Fruit fly (Drosophila melanogaster) whole organism, embryonic: ENCODE data around the gene Mtch.

Experiments used
- Blimp-1 ChIP-seq: fragments of 200-800 bp; sonication (Bioruptor generic); optimal IDR thresholded peaks from 3 replicates; lab custom pipeline; 2018; ENCODE audit warnings: missing biosample characterization, missing genetic modification characterization, mild to moderate bottlenecking, moderate library complexity, missing genetic modification reagents
- CG10274 ChIP-seq: fragments of 200-800 bp; sonication (Bioruptor generic); optimal IDR thresholded peaks from 3 replicates; lab custom pipeline; 2017; ENCODE audit warnings: missing biosample characterization, mild to moderate bottlenecking, missing genetic modification characterization
- CG10462 ChIP-seq: fragments of 200-800 bp; sonication (Bioruptor generic); optimal IDR thresholded peaks from 2 replicates; lab custom pipeline; 2016; ENCODE audit warnings: missing biosample characterization, missing genetic modification characterization
- CG10979 ChIP-seq: fragments of 200-800 bp; sonication (Bioruptor generic); optimal IDR thresholded peaks from 2 replicates; lab custom pipeline; 2018; ENCODE audit warnings: missing biosample characterization, mild to moderate bottlenecking, missing genetic modification characterization, moderate library complexity
- CG11504 ChIP-seq: fragments of 200-800 bp; sonication (Bioruptor generic); optimal IDR thresholded peaks from 3 replicates; lab custom pipeline; 2019; ENCODE audit warnings: missing biosample characterization, mild to moderate bottlenecking, missing genetic modification characterization, moderate library complexity
- CG12071 ChIP-seq: fragments of 200-800 bp; sonication (Bioruptor generic); optimal IDR thresholded peaks from 3 replicates; lab custom pipeline; 2018; ENCODE audit warnings: missing biosample characterization, mild to moderate bottlenecking, missing genetic modification characterization
- CG13296 ChIP-seq: fragments of 200-800 bp; sonication (Bioruptor generic); optimal IDR thresholded peaks from 3 replicates; lab custom pipeline; 2018; ENCODE audit warnings: missing biosample characterization, mild to moderate bottlenecking, missing genetic modification characterization
- CG15514 ChIP-seq: fragments of 200-800 bp; sonication (Bioruptor generic); optimal IDR thresholded peaks from 3 replicates; lab custom pipeline; 2017; ENCODE audit warnings: missing biosample characterization, missing genetic modification characterization, mild to moderate bottlenecking, moderate library complexity, missing genetic modification reagents
- CG1647 ChIP-seq: fragments of 200-800 bp; sonication (Bioruptor generic); optimal IDR thresholded peaks from 3 replicates; lab custom pipeline; 2016; ENCODE audit warnings: missing biosample characterization, missing genetic modification characterization
- CG18262 ChIP-seq: fragments of 200-800 bp; optimal IDR thresholded peaks from 3 replicates; lab custom pipeline; 2019; ENCODE audit warnings: missing biosample characterization, mild to moderate bottlenecking, missing genetic modification characterization, moderate library complexity
- CG2889 ChIP-seq: fragments of 200-800 bp; sonication (Bioruptor generic); IDR thresholded peaks from 3 replicates; pipeline ENCODE4 v1.3.6; 2022; ENCODE audit warnings: missing biosample characterization, missing genetic modification characterization
- CG3065 ChIP-seq: fragments of 200-800 bp; sonication (Bioruptor generic); optimal IDR thresholded peaks from 2 replicates; lab custom pipeline; 2016; ENCODE audit warnings: missing biosample characterization, missing genetic modification characterization
- CG33213 ChIP-seq: fragments of 200-800 bp; sonication (Bioruptor generic); optimal IDR thresholded peaks from 3 replicates; lab custom pipeline; 2016; ENCODE audit warnings: missing biosample characterization, missing genetic modification characterization
- CG34376 ChIP-seq: fragments of 200-800 bp; sonication (Bioruptor generic); optimal IDR thresholded peaks from 2 replicates; lab custom pipeline; 2018; ENCODE audit warnings: missing biosample characterization, mild to moderate bottlenecking, missing genetic modification characterization
- CG3995 ChIP-seq: fragments of 200-800 bp; sonication (Bioruptor generic); optimal IDR thresholded peaks from 3 replicates; lab custom pipeline; 2016; ENCODE audit warnings: missing biosample characterization, missing genetic modification characterization
- CG4404 ChIP-seq: fragments of 200-800 bp; sonication (Bioruptor generic); IDR thresholded peaks from 2 replicates; pipeline ENCODE4 v1.3.6; 2022; ENCODE audit warnings: missing biosample characterization, missing genetic modification characterization
- CG4730 ChIP-seq: fragments of 200-800 bp; sonication (Bioruptor generic); IDR thresholded peaks from 2 replicates; pipeline ENCODE4 v1.3.6; 2022; ENCODE audit warnings: missing biosample characterization, missing genetic modification characterization
- CG6175 ChIP-seq: fragments of 200-800 bp; sonication (Bioruptor generic); IDR thresholded peaks from 3 replicates; pipeline ENCODE4 v1.3.6; 2022; ENCODE audit warnings: missing biosample characterization, missing genetic modification characterization
- CG6272 ChIP-seq: fragments of 200-800 bp; sonication (Bioruptor generic); IDR thresholded peaks from 2 replicates; pipeline ENCODE4 v1.3.6; 2022; ENCODE audit warnings: missing biosample characterization, missing genetic modification characterization
- CG7987 ChIP-seq: fragments of 200-800 bp; sonication (Bioruptor generic); optimal IDR thresholded peaks from 2 replicates; lab custom pipeline; 2018; ENCODE audit warnings: missing biosample characterization, mild to moderate bottlenecking, missing genetic modification characterization, moderate library complexity
- CG9609 ChIP-seq: fragments of 200-800 bp; sonication (Bioruptor generic); optimal IDR thresholded peaks from 3 replicates; lab custom pipeline; 2016; ENCODE audit warnings: missing biosample characterization, missing genetic modification characterization
- Camta ChIP-seq: fragments of 200-800 bp; sonication (Bioruptor generic); optimal IDR thresholded peaks from 2 replicates; lab custom pipeline; 2016; ENCODE audit warnings: missing biosample characterization, missing genetic modification characterization
- Mes4 ChIP-seq: fragments of 200-800 bp; sonication (Bioruptor generic); optimal IDR thresholded peaks from 2 replicates; lab custom pipeline; 2016; ENCODE audit warnings: missing biosample characterization, missing genetic modification characterization
- Neu2 ChIP-seq: fragments of 200-800 bp; sonication (Bioruptor generic); optimal IDR thresholded peaks from 3 replicates; lab custom pipeline; 2016; ENCODE audit warnings: missing biosample characterization, missing genetic modification characterization, borderline replicate concordance
- Optix ChIP-seq: fragments of 200-800 bp; sonication (Bioruptor generic); IDR thresholded peaks from 3 replicates; pipeline ENCODE4 v1.3.6; 2022; ENCODE audit warnings: missing biosample characterization, missing genetic modification characterization
- Rfx ChIP-seq: fragments of 200-800 bp; sonication (Bioruptor generic); IDR thresholded peaks from 2 replicates; pipeline ENCODE4 v1.3.6; 2022; ENCODE audit warnings: missing biosample characterization, missing genetic modification characterization
- Sox100B ChIP-seq: fragments of 200-800 bp; sonication (Bioruptor generic); optimal IDR thresholded peaks from 3 replicates; lab custom pipeline; 2018; ENCODE audit warnings: missing biosample characterization, mild to moderate bottlenecking, missing genetic modification characterization
- Vsx1 ChIP-seq: fragments of 200-800 bp; sonication (Bioruptor generic); optimal IDR thresholded peaks from 2 replicates; lab custom pipeline; 2017; ENCODE audit warnings: missing biosample characterization, mild to moderate bottlenecking, missing genetic modification characterization, missing genetic modification reagents
- ash1 ChIP-seq: fragments of 200-800 bp; sonication (Bioruptor generic); optimal IDR thresholded peaks from 2 replicates; lab custom pipeline; 2018; ENCODE audit warnings: missing biosample characterization, mild to moderate bottlenecking, missing genetic modification characterization
- ato ChIP-seq: fragments of 200-800 bp; sonication (Bioruptor generic); IDR thresholded peaks from 2 replicates; pipeline ENCODE4 v1.3.6; 2022; ENCODE audit warnings: missing biosample characterization, missing genetic modification characterization; ENCODE audit not compliant: partially characterized antibody
- bowl ChIP-seq: fragments of 200-800 bp; sonication (Bioruptor generic); IDR thresholded peaks from 2 replicates; pipeline ENCODE4 v1.3.6; 2022; ENCODE audit warnings: missing biosample characterization, missing genetic modification characterization
- crp ChIP-seq, 2 experiments: fragments of 200-800 bp; sonication (Bioruptor generic); optimal IDR thresholded peaks; 2 replicates in 1 of 2; 3 replicates in 1 of 2; lab custom pipeline; 2017; ENCODE audit warnings: missing biosample characterization in 2 of 2, missing genetic modification characterization in 2 of 2, mild to moderate bottlenecking in 1 of 2, moderate library complexity in 1 of 2
- eve ChIP-seq, 2 experiments: fragments of >200 bp; optimal IDR thresholded peaks; 2 replicates each; lab custom pipeline; 2017; ENCODE audit warnings: missing biosample characterization in 2 of 2, missing genetic modification characterization in 2 of 2
- ewg ChIP-seq: fragments of 200-800 bp; sonication (Bioruptor generic); optimal IDR thresholded peaks from 3 replicates; lab custom pipeline; 2017; ENCODE audit warnings: mild to moderate bottlenecking, missing biosample characterization, missing genetic modification reagents, missing genetic modification characterization
- exex ChIP-seq: fragments of 200-800 bp; sonication (Bioruptor generic); optimal IDR thresholded peaks from 4 replicates; lab custom pipeline; 2018; ENCODE audit warnings: missing biosample characterization, mild to moderate bottlenecking, missing genetic modification characterization, moderate library complexity
- gro ChIP-seq: fragments of 200-800 bp; sonication (Bioruptor generic); optimal IDR thresholded peaks from 2 replicates; lab custom pipeline; 2016; ENCODE audit warnings: missing biosample characterization, missing genetic modification characterization
- gsb-n ChIP-seq: fragments of 200-800 bp; sonication (Bioruptor generic); optimal IDR thresholded peaks from 3 replicates; lab custom pipeline; 2018; ENCODE audit warnings: missing biosample characterization, mild to moderate bottlenecking, missing genetic modification characterization
- kay ChIP-seq: fragments of 200-800 bp; sonication (Bioruptor generic); optimal IDR thresholded peaks from 2 replicates; lab custom pipeline; 2016; ENCODE audit warnings: missing biosample characterization, missing genetic modification characterization
- lilli ChIP-seq: fragments of 200-800 bp; sonication (Bioruptor generic); optimal IDR thresholded peaks from 3 replicates; lab custom pipeline; 2016; ENCODE audit warnings: missing biosample characterization, missing genetic modification characterization
- lmd ChIP-seq: fragments of 200-800 bp; sonication (Bioruptor generic); IDR thresholded peaks from 2 replicates; pipeline ENCODE4 v1.3.6; 2022; ENCODE audit warnings: missing biosample characterization, missing genetic modification characterization
- nom ChIP-seq: fragments of 200-800 bp; sonication (Bioruptor generic); optimal IDR thresholded peaks from 2 replicates; lab custom pipeline; 2017; ENCODE audit warnings: missing biosample characterization, missing genetic modification characterization, mild to moderate bottlenecking, moderate library complexity, missing genetic modification reagents
- pros ChIP-seq: fragments of 200-800 bp; sonication (Bioruptor generic); optimal IDR thresholded peaks from 3 replicates; lab custom pipeline; 2019; ENCODE audit warnings: missing biosample characterization, mild to moderate bottlenecking, missing genetic modification characterization, moderate library complexity
- psq ChIP-seq: fragments of 200-800 bp; sonication (Bioruptor generic); optimal IDR thresholded peaks from 2 replicates; lab custom pipeline; 2017; ENCODE audit warnings: missing biosample characterization, missing genetic modification characterization
- ro ChIP-seq: fragments of 200-800 bp; sonication (Bioruptor generic); IDR thresholded peaks from 2 replicates; pipeline ENCODE4 v1.3.6; 2022; ENCODE audit warnings: missing biosample characterization, missing genetic modification characterization
- run ChIP-seq: fragments of 200-800 bp; sonication (Bioruptor generic); optimal IDR thresholded peaks from 3 replicates; lab custom pipeline; 2018; ENCODE audit warnings: missing biosample characterization, mild to moderate bottlenecking, missing genetic modification characterization
- schlank ChIP-seq: fragments of 200-800 bp; sonication (Bioruptor generic); optimal IDR thresholded peaks from 2 replicates; lab custom pipeline; 2018; ENCODE audit warnings: missing biosample characterization, mild to moderate bottlenecking, missing genetic modification characterization
- trh ChIP-seq: fragments of 200-800 bp; sonication (Bioruptor generic); optimal IDR thresholded peaks from 2 replicates; lab custom pipeline; 2016; ENCODE audit warnings: missing biosample characterization, missing genetic modification characterization
- wdn ChIP-seq: fragments of 200-800 bp; sonication (Bioruptor generic); IDR thresholded peaks from 2 replicates; pipeline ENCODE4 v1.3.6; 2022; ENCODE audit warnings: missing biosample characterization, missing genetic modification characterization
- wor ChIP-seq: fragments of 200-800 bp; sonication (Bioruptor generic); IDR thresholded peaks from 2 replicates; pipeline ENCODE4 v1.3.6; 2022; ENCODE audit warnings: missing biosample characterization, missing genetic modification characterization
- zen ChIP-seq: fragments of 200-800 bp; sonication (Bioruptor generic); optimal IDR thresholded peaks from 3 replicates; lab custom pipeline; 2018; ENCODE audit warnings: missing biosample characterization, mild to moderate bottlenecking, missing genetic modification characterization, moderate library complexity

The Mtch gene

dm6 chr3L:205723-206284, 21.4 kb downstream of the Mtch start, which contains the start of the genes Gk1 and CG13876 (continued):
- TF ChIP-seq exex: peak; percentile 91
- peak; percentile 67 for TF ChIP-seq CG10462
- TF ChIP-seq bowl (GFP tag; lab: Robert Waterston, UW): peak; percentile 85
- TF ChIP-seq CG11504 (tag; lab: Kevin White, UChicago): peak; percentile 95
- TF ChIP-seq Mes4 (GFP tag; lab: Kevin White, UChicago): no peak
- no peak for TF ChIP-seq Vsx1 (GFP tag; lab: Kevin White, UChicago)
- peak; percentile 72; the same call in 2 of the 3 replicates for TF ChIP-seq Optix
- peak; percentile 94 for TF ChIP-seq wdn
- TF ChIP-seq CG10274 (GFP tag; lab: Kevin White, UChicago): peak; percentile 79
- peak; percentile 44 for TF ChIP-seq Camta
- peak; percentile 89 for TF ChIP-seq CG7987
- peak; percentile 85 for TF ChIP-seq CG6175 (GFP tag; lab: Robert Waterston, UW)
- peak; percentile 65 for TF ChIP-seq CG4404
- peak; percentile 89 for TF ChIP-seq lmd (GFP tag; lab: Robert Waterston, UW)
- peak; percentile 74 for TF ChIP-seq CG3065
- peak; percentile 67 for TF ChIP-seq pros (GFP tag; lab: Kevin White, UChicago)
- no peak for TF ChIP-seq eve (GFP tag; optimal IDR thresholded peaks at IDR 0.05; lab: Kevin White, UChicago)
- TF ChIP-seq gro (GFP tag; lab: Kevin White, UChicago): peak; percentile 51
- TF ChIP-seq lilli (GFP tag; lab: Kevin White, UChicago): peak; percentile 86
- TF ChIP-seq ewg (GFP tag; lab: Kevin White, UChicago): peak; percentile 81
- no peak for TF ChIP-seq ato (GFP tag; lab: Robert Waterston, UW)
- peak; percentile 78 for TF ChIP-seq psq (GFP tag; lab: Kevin White, UChicago)
- peak; percentile 96 for TF ChIP-seq gsb-n
- TF ChIP-seq schlank (tag; lab: Kevin White, UChicago): peak; percentile 90
- TF ChIP-seq CG6272 (GFP tag; lab: Robert Waterston, UW): peak; percentile 67
- TF ChIP-seq ash1 (GFP tag; lab: Kevin White, UChicago): no peak
- peak; percentile 92 for TF ChIP-seq run
- peak; percentile 69 for TF ChIP-seq CG2889 (GFP tag; lab: Robert Waterston, UW)
- TF ChIP-seq CG33213 (GFP tag; lab: Kevin White, UChicago): peak; percentile 9
- TF ChIP-seq CG3995: peak; percentile 79
- peak; percentile 97 for TF ChIP-seq CG13296 (GFP tag; lab: Kevin White, UChicago)
- TF ChIP-seq kay (GFP tag; lab: Kevin White, UChicago): peak; percentile 86
- peak; percentile 22 for TF ChIP-seq CG1647
- peak; percentile 88 for TF ChIP-seq CG12071 (GFP tag; lab: Kevin White, UChicago)
- TF ChIP-seq CG9609 (GFP tag; lab: Kevin White, UChicago): peak; percentile 28
- peak; percentile 81 for TF ChIP-seq wor
- no peak for TF ChIP-seq Sox100B (GFP tag; lab: Kevin White, UChicago)
- TF ChIP-seq ro (GFP tag; lab: Robert Waterston, UW): peak; percentile 78
- peak; percentile 95 for TF ChIP-seq Rfx (GFP tag; lab: Robert Waterston, UW)
- TF ChIP-seq nom (GFP tag; lab: Kevin White, UChicago): peak; percentile 96
- peak; percentile 96 for TF ChIP-seq CG10979 (tag; lab: Kevin White, UChicago)
- TF ChIP-seq Neu2: no peak
- TF ChIP-seq CG4730 (GFP tag; lab: Robert Waterston, UW): peak; percentile 85
- peak; percentile 98 for TF ChIP-seq CG34376 (GFP tag; lab: Kevin White, UChicago)
- TF ChIP-seq CG18262: peak; percentile 97
- TF ChIP-seq CG15514 (GFP tag; lab: Kevin White, UChicago): peak; percentile 91
- TF ChIP-seq Blimp-1 (GFP tag; lab: Kevin White, UChicago): peak; percentile 93
- peak; percentile 77 for TF ChIP-seq trh (GFP tag; lab: Kevin White, UChicago)
- TF ChIP-seq crp (GFP tag; optimal IDR thresholded peaks at IDR 0.05; lab: Kevin White, UChicago): peak; percentile 33 to 88
- TF ChIP-seq zen: peak; percentile 97
